Fruit fly (Drosophila melanogaster) whole organism, embryonic: ENCODE data around the gene Cpsf100.
A peak's percentile ranks its signal among the peaks of the same experiment; 100 is the strongest.

Experiments
- CG10209 ChIP-seq: fragments of 200-800 bp; sonication (Bioruptor generic); optimal IDR thresholded peaks from 3 replicates; lab custom pipeline; 2017; ENCODE audit warnings: missing biosample characterization, mild to moderate bottlenecking, missing genetic modification characterization, missing genetic modification reagents
- CG12391 ChIP-seq: fragments of 200-800 bp; sonication (Bioruptor generic); optimal IDR thresholded peaks from 3 replicates; lab custom pipeline; 2018; ENCODE audit warnings: missing biosample characterization, mild to moderate bottlenecking, missing genetic modification characterization, moderate library complexity
- CG14667 ChIP-seq: fragments of 200-800 bp; sonication (Bioruptor generic); IDR thresholded peaks from 2 replicates; pipeline ENCODE4 v1.3.6; 2022; ENCODE audit warnings: missing biosample characterization, missing genetic modification characterization
- CG1603 ChIP-seq: fragments of 200-800 bp; sonication (Bioruptor generic); optimal IDR thresholded peaks from 2 replicates; lab custom pipeline; 2019; ENCODE audit warnings: missing biosample characterization, mild to moderate bottlenecking, missing genetic modification characterization, moderate library complexity
- CG1647 ChIP-seq: fragments of 200-800 bp; sonication (Bioruptor generic); optimal IDR thresholded peaks from 3 replicates; lab custom pipeline; 2016; ENCODE audit warnings: missing biosample characterization, missing genetic modification characterization
- CG2712 ChIP-seq: fragments of 200-800 bp; optimal IDR thresholded peaks from 3 replicates; lab custom pipeline; 2019; ENCODE audit warnings: missing biosample characterization, mild to moderate bottlenecking, missing genetic modification characterization, moderate library complexity
- CG31365 ChIP-seq: fragments of 200-800 bp; sonication (Bioruptor generic); optimal IDR thresholded peaks from 2 replicates; lab custom pipeline; 2018; ENCODE audit warnings: missing biosample characterization, mild to moderate bottlenecking, missing genetic modification characterization
- CG32532 ChIP-seq: fragments of 200-800 bp; sonication (Bioruptor generic); IDR thresholded peaks from 2 replicates; pipeline ENCODE4 v1.3.6; 2022; ENCODE audit warnings: missing biosample characterization, missing genetic modification characterization
- CG42726 ChIP-seq: fragments of 200-800 bp; sonication (Bioruptor generic); IDR thresholded peaks from 2 replicates; pipeline ENCODE4 v1.3.6; 2022; ENCODE audit warnings: missing biosample characterization, missing genetic modification characterization; ENCODE audit not compliant: partially characterized antibody
- CG6175 ChIP-seq: fragments of 200-800 bp; sonication (Bioruptor generic); IDR thresholded peaks from 3 replicates; pipeline ENCODE4 v1.3.6; 2022; ENCODE audit warnings: missing biosample characterization, missing genetic modification characterization
- CG6813 ChIP-seq: fragments of 200-800 bp; sonication (Bioruptor generic); optimal IDR thresholded peaks from 2 replicates; lab custom pipeline; 2017; ENCODE audit warnings: missing biosample characterization, missing genetic modification characterization, mild to moderate bottlenecking, moderate library complexity, missing genetic modification reagents
- CG7357 ChIP-seq: fragments of 200-800 bp; sonication (Bioruptor generic); IDR thresholded peaks from 3 replicates; pipeline ENCODE4 v1.3.6; 2022; ENCODE audit warnings: missing biosample characterization, missing genetic modification characterization
- CG7556 ChIP-seq: fragments of 200-800 bp; sonication (Bioruptor generic); optimal IDR thresholded peaks from 2 replicates; lab custom pipeline; 2017; ENCODE audit warnings: missing biosample characterization, mild to moderate bottlenecking, missing genetic modification characterization
- CG8359 ChIP-seq: fragments of 200-800 bp; sonication (Bioruptor generic); optimal IDR thresholded peaks from 2 replicates; lab custom pipeline; 2017; ENCODE audit warnings: missing biosample characterization, mild to moderate bottlenecking, missing genetic modification characterization, borderline replicate concordance
- CG8478 ChIP-seq: fragments of >200 bp; optimal IDR thresholded peaks from 2 replicates; lab custom pipeline; 2018
- CG9727 ChIP-seq: fragments of 200-800 bp; sonication (Bioruptor generic); optimal IDR thresholded peaks from 3 replicates; lab custom pipeline; 2017; ENCODE audit warnings: missing biosample characterization, mild to moderate bottlenecking, missing genetic modification characterization
- Dad ChIP-seq: fragments of 200-800 bp; sonication (Bioruptor generic); optimal IDR thresholded peaks from 3 replicates; lab custom pipeline; 2016; ENCODE audit warnings: missing biosample characterization, missing genetic modification characterization
- Fer1 ChIP-seq: fragments of 200-800 bp; sonication (Bioruptor generic); optimal IDR thresholded peaks from 2 replicates; lab custom pipeline; 2017; ENCODE audit warnings: missing biosample characterization, mild to moderate bottlenecking, missing genetic modification characterization
- GATAe ChIP-seq: fragments of 200-800 bp; sonication (Bioruptor generic); conservative IDR thresholded peaks from 2 replicates; pipeline ENCODE4 v1.3.6; 2022; ENCODE audit warnings: missing biosample characterization, missing genetic modification characterization
- HLH3B ChIP-seq: fragments of 200-800 bp; sonication (Bioruptor generic); IDR thresholded peaks from 2 replicates; pipeline ENCODE4 v1.3.6; 2022; ENCODE audit warnings: missing biosample characterization, missing genetic modification characterization
- Hand ChIP-seq: fragments of 200-800 bp; sonication (Bioruptor generic); optimal IDR thresholded peaks from 2 replicates; lab custom pipeline; 2017; ENCODE audit warnings: mild to moderate bottlenecking, missing biosample characterization, missing genetic modification reagents, missing genetic modification characterization
- Hsf ChIP-seq: fragments of 200-800 bp; sonication (Bioruptor generic); optimal IDR thresholded peaks from 3 replicates; lab custom pipeline; 2016; ENCODE audit warnings: missing biosample characterization, missing genetic modification characterization
- MTF-1 ChIP-seq: fragments of 200-800 bp; sonication (Bioruptor generic); optimal IDR thresholded peaks from 2 replicates; lab custom pipeline; 2018; ENCODE audit warnings: missing biosample characterization, mild to moderate bottlenecking, missing genetic modification characterization, borderline replicate concordance
- Myb ChIP-seq: fragments of 200-800 bp; sonication (Bioruptor generic); optimal IDR thresholded peaks from 2 replicates; lab custom pipeline; 2016; ENCODE audit warnings: missing biosample characterization, missing genetic modification characterization
- NC2α ChIP-seq: fragments of 200-800 bp; sonication (Bioruptor generic); optimal IDR thresholded peaks from 2 replicates; lab custom pipeline; 2016; ENCODE audit warnings: missing biosample characterization, missing genetic modification characterization
- PHDP ChIP-seq: fragments of 200-800 bp; sonication (Bioruptor generic); optimal IDR thresholded peaks from 3 replicates; lab custom pipeline; 2018; ENCODE audit warnings: missing biosample characterization, mild to moderate bottlenecking, missing genetic modification characterization, moderate library complexity
- Xbp1 ChIP-seq: fragments of 200-800 bp; sonication (Bioruptor generic); optimal IDR thresholded peaks from 3 replicates; lab custom pipeline; 2016; ENCODE audit warnings: missing biosample characterization, mild to moderate bottlenecking, missing genetic modification characterization
- bbx ChIP-seq: fragments of 200-800 bp; sonication (Bioruptor generic); IDR thresholded peaks from 2 replicates; pipeline ENCODE4 v1.3.6; 2022; ENCODE audit warnings: missing biosample characterization, missing genetic modification characterization; ENCODE audit not compliant: partially characterized antibody
- corto ChIP-seq: fragments of 200-800 bp; sonication (Bioruptor generic); optimal IDR thresholded peaks from 2 replicates; lab custom pipeline; 2016; ENCODE audit warnings: missing biosample characterization, mild to moderate bottlenecking, missing genetic modification characterization, moderate library complexity
- disco-r ChIP-seq: fragments of 200-800 bp; sonication (Bioruptor generic); optimal IDR thresholded peaks from 2 replicates; lab custom pipeline; 2016; ENCODE audit warnings: missing biosample characterization, missing genetic modification characterization
- dm ChIP-seq: fragments of 200-800 bp; sonication (Bioruptor generic); optimal IDR thresholded peaks from 3 replicates; lab custom pipeline; 2016; ENCODE audit warnings: missing biosample characterization, missing genetic modification characterization
- esg ChIP-seq: fragments of 200-800 bp; sonication (Bioruptor generic); conservative IDR thresholded peaks from 2 replicates; pipeline ENCODE4 v1.3.6; 2022; ENCODE audit warnings: missing biosample characterization, missing genetic modification characterization
- fd64A ChIP-seq: fragments of 200-800 bp; sonication (Bioruptor generic); optimal IDR thresholded peaks from 3 replicates; lab custom pipeline; 2018; ENCODE audit warnings: missing biosample characterization, mild to moderate bottlenecking, missing genetic modification characterization
- fd96Cb ChIP-seq: fragments of 200-800 bp; sonication (Bioruptor generic); optimal IDR thresholded peaks from 2 replicates; lab custom pipeline; 2018; ENCODE audit warnings: missing biosample characterization, mild to moderate bottlenecking, missing genetic modification characterization, moderate library complexity
- gro ChIP-seq: fragments of 200-800 bp; sonication (Bioruptor generic); optimal IDR thresholded peaks from 2 replicates; lab custom pipeline; 2016; ENCODE audit warnings: missing biosample characterization, missing genetic modification characterization
- lilli ChIP-seq: fragments of 200-800 bp; sonication (Bioruptor generic); optimal IDR thresholded peaks from 3 replicates; lab custom pipeline; 2016; ENCODE audit warnings: missing biosample characterization, missing genetic modification characterization
- lov ChIP-seq, 2 experiments: fragments of 200-800 bp in 1 of 2; fragments of >200 bp in 1 of 2; sonication (Bioruptor generic) in 1 of 2; IDR thresholded peaks in 1 of 2; optimal IDR thresholded peaks in 1 of 2; 2 replicates in 1 of 2; 3 replicates in 1 of 2; pipeline versions ENCODE4 v1.3.6 to Lab custom; 2017 to 2022; ENCODE audit warnings: missing biosample characterization in 1 of 2, missing genetic modification characterization in 1 of 2
- mam ChIP-seq: fragments of 200-800 bp; sonication (Bioruptor generic); optimal IDR thresholded peaks from 3 replicates; lab custom pipeline; 2016; ENCODE audit warnings: missing biosample characterization, missing genetic modification characterization
- nerfin-2 ChIP-seq: fragments of 200-800 bp; sonication (Bioruptor generic); IDR thresholded peaks from 2 replicates; pipeline ENCODE4 v1.3.6; 2022; ENCODE audit warnings: missing biosample characterization, missing genetic modification characterization; ENCODE audit not compliant: partially characterized antibody
- odd ChIP-seq: fragments of 200-800 bp; sonication (Bioruptor generic); optimal IDR thresholded peaks from 2 replicates; lab custom pipeline; 2017; ENCODE audit warnings: missing biosample characterization, mild to moderate bottlenecking, missing genetic modification characterization
- psq ChIP-seq: fragments of 200-800 bp; sonication (Bioruptor generic); optimal IDR thresholded peaks from 2 replicates; lab custom pipeline; 2017; ENCODE audit warnings: missing biosample characterization, missing genetic modification characterization
- sens ChIP-seq: fragments of 200-800 bp; sonication (Bioruptor generic); peaks from one replicate; lab custom pipeline; 2016; ENCODE audit warnings: missing biosample characterization, missing genetic modification characterization
- sens-2 ChIP-seq: fragments of 200-800 bp; sonication (Bioruptor generic); IDR thresholded peaks from 2 replicates; pipeline ENCODE4 v1.3.6; 2022; ENCODE audit warnings: missing biosample characterization, missing genetic modification characterization
- sim ChIP-seq: fragments of 200-800 bp; sonication (Bioruptor generic); IDR thresholded peaks from 2 replicates; pipeline ENCODE4 v1.3.6; 2022; ENCODE audit warnings: missing biosample characterization, missing genetic modification characterization
- so ChIP-seq: fragments of 200-800 bp; sonication (Bioruptor generic); IDR thresholded peaks from 3 replicates; pipeline ENCODE4 v1.3.6; 2022; ENCODE audit warnings: missing biosample characterization, missing genetic modification characterization
- tap ChIP-seq: fragments of 200-800 bp; optimal IDR thresholded peaks from 3 replicates; lab custom pipeline; 2019; ENCODE audit warnings: missing biosample characterization, mild to moderate bottlenecking, missing genetic modification characterization, moderate library complexity
- tgo ChIP-seq: fragments of 200-800 bp; sonication (Bioruptor generic); IDR thresholded peaks from 3 replicates; pipeline ENCODE4 v1.3.6; 2022; ENCODE audit warnings: missing biosample characterization, missing genetic modification characterization
- toy ChIP-seq: fragments of 200-800 bp; sonication (Bioruptor generic); IDR thresholded peaks from 2 replicates; pipeline ENCODE4 v1.3.6; 2022; ENCODE audit warnings: missing biosample characterization, missing genetic modification characterization
- zen ChIP-seq: fragments of 200-800 bp; sonication (Bioruptor generic); optimal IDR thresholded peaks from 3 replicates; lab custom pipeline; 2018; ENCODE audit warnings: missing biosample characterization, mild to moderate bottlenecking, missing genetic modification characterization, moderate library complexity

Gene Cpsf100

DNA sequence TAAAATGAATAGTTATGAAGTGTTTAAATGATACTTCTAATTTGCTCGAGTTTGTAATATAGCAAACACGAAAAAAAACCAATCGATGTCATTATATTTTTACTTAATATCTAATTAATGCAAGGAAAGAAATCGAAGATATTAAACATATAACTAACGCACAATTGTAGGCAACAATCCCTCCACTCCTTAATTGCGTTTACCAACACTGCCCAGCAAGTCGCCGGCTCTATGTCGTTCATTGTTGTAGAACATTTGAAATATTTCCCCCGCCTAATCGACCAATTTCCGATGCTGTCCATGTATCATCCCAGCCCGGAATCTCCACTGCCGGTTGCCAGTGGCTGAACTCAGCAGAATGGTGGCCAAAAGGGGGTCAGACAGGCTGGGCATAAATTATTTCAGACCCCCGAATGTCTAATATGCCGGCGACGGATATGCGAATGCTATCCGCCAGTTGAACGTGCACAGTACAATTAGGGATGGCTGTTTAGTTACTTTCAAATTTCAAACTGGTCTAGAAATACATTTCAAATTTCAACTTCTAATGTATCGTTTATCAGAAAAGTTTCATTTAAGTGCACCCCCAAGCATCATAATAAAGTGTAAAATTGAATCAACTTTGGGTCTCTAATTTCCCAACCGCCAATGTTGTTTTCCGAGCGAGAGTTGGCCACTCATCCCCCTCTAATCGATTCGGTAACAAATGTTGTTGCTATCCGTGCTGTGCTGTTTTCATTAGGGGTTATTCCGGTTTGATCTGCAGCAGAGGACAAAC lies 34.2 kb downstream of the Cpsf100 start (continued):
- TF ChIP-seq mam (GFP tag; lab: Kevin White, UChicago) (peak; percentile 49), HLH3B (GFP tag; lab: Robert Waterston, UW) (peak; percentile 45; the same call in 1 of the 2 replicates), CG8478 (lab: Kevin White, UChicago) (no peak), Xbp1 (GFP tag; lab: Kevin White, UChicago) (peak; percentile 7), disco-r (GFP tag; lab: Kevin White, UChicago) (no peak), zen (no peak), NC2α (no peak), CG2712 (tag; lab: Kevin White, UChicago) (peak; percentile 42), fd64A (GFP tag; lab: Kevin White, UChicago) (no peak), fd96Cb (tag; lab: Kevin White, UChicago) (peak; percentile 17), corto (GFP tag; lab: Kevin White, UChicago) (peak; percentile 29), CG6175 (GFP tag; lab: Robert Waterston, UW) (no peak), CG7556 (peak; percentile 57), CG14667 (GFP tag; lab: Robert Waterston, UW) (peak; percentile 8; the same call in 1 of the 2 replicates), dm (GFP tag; lab: Kevin White, UChicago) (no peak), gro (GFP tag; lab: Kevin White, UChicago) (peak; percentile 28), CG7357 (GFP tag; lab: Robert Waterston, UW) (peak; percentile 29; the same call in 1 of the 3 replicates), CG10209 (GFP tag; lab: Kevin White, UChicago) (peak; percentile 32), Hsf (GFP tag; lab: Kevin White, UChicago) (peak; percentile 26), sens (GFP tag; lab: Kevin White, UChicago) (peak; percentile 85), nerfin-2 (GFP tag; lab: Robert Waterston, UW) (no peak), toy (GFP tag; lab: Robert Waterston, UW) (no peak), PHDP (tag; lab: Kevin White, UChicago) (peak; percentile 39), esg (GFP tag; lab: Robert Waterston, UW) (peak; percentile 40), odd (GFP tag; lab: Kevin White, UChicago) (peak; percentile 19), tgo (GFP tag; lab: Robert Waterston, UW) (peak; percentile 40; the same call in 1 of the 3 replicates), so (GFP tag; lab: Robert Waterston, UW) (peak; percentile 50; the same call in 1 of the 3 replicates), Myb (GFP tag; lab: Kevin White, UChicago) (peak; percentile 29), GATAe (GFP tag; lab: Robert Waterston, UW) (no peak), bbx (no peak), CG32532 (peak; percentile 65; the same call in 1 of the 2 replicates), CG42726 (GFP tag; lab: Robert Waterston, UW) (no peak), lilli (GFP tag; lab: Kevin White, UChicago) (peak; percentile 43), Hand (GFP tag; lab: Kevin White, UChicago) (peak; percentile 22), CG9727 (peak; percentile 57), Fer1 (GFP tag; lab: Kevin White, UChicago) (peak; percentile 52), CG31365 (tag; lab: Kevin White, UChicago) (peak; percentile 18), sens-2 (GFP tag; lab: Robert Waterston, UW) (no peak), MTF-1 (GFP tag; lab: Kevin White, UChicago) (no peak), CG1647 (no peak), CG1603 (tag; lab: Kevin White, UChicago) (peak; percentile 61), sim (GFP tag; lab: Robert Waterston, UW) (no peak), CG6813 (GFP tag; lab: Kevin White, UChicago) (peak; percentile 38), lov (optimal IDR thresholded peaks at IDR 0.05; lab: Kevin White, UChicago) (no peak), lov (GFP tag; IDR thresholded peaks at IDR 0.05; lab: Robert Waterston, UW) (no peak), tap (peak; percentile 48), CG12391 (tag; lab: Kevin White, UChicago) (peak; percentile 43), Dad (no peak), CG8359 (GFP tag; lab: Kevin White, UChicago) (no peak), psq (GFP tag; lab: Kevin White, UChicago) (no peak)
